Fruit fly (Drosophila melanogaster) whole organism, prepupa: ENCODE data around the gene Tm1.

Experiments used
- Blimp-1 ChIP-seq: fragments of 200-800 bp; sonication (Bioruptor generic); optimal IDR thresholded peaks from 3 replicates; lab custom pipeline; 2017; ENCODE audit warnings: missing biosample characterization, missing genetic modification characterization, mild to moderate bottlenecking, moderate library complexity, missing genetic modification reagents
- CG10631 ChIP-seq: fragments of 200-800 bp; sonication (Bioruptor generic); optimal IDR thresholded peaks from 2 replicates; lab custom pipeline; 2016; ENCODE audit warnings: missing biosample characterization, missing genetic modification characterization
- CG10669 ChIP-seq: fragments of 200-800 bp; sonication (Bioruptor generic); optimal IDR thresholded peaks from 3 replicates; lab custom pipeline; 2018; ENCODE audit warnings: missing biosample characterization, mild to moderate bottlenecking, missing genetic modification characterization, moderate library complexity
- CG11294 ChIP-seq: fragments of 200-800 bp; sonication (Bioruptor generic); IDR thresholded peaks from 2 replicates; pipeline ENCODE4 v1.3.6; 2022; ENCODE audit warnings: missing biosample characterization, missing genetic modification characterization
- CG11762 ChIP-seq: fragments of 200-800 bp; sonication (Bioruptor generic); optimal IDR thresholded peaks from 3 replicates; lab custom pipeline; 2016; ENCODE audit warnings: missing biosample characterization, missing genetic modification characterization; ENCODE audit not compliant: insufficient read depth
- CG11902 ChIP-seq: fragments of 200-800 bp; sonication (Bioruptor generic); optimal IDR thresholded peaks from 3 replicates; lab custom pipeline; 2016; ENCODE audit warnings: missing biosample characterization, missing genetic modification characterization
- CG15336 ChIP-seq: fragments of 200-800 bp; sonication (Bioruptor generic); IDR thresholded peaks from 2 replicates; pipeline ENCODE4 v1.3.6; 2022; ENCODE audit warnings: missing biosample characterization, missing genetic modification characterization
- CG3032 ChIP-seq: fragments of 200-800 bp; optimal IDR thresholded peaks from 2 replicates; lab custom pipeline; 2019; ENCODE audit warnings: missing biosample characterization, mild to moderate bottlenecking, missing genetic modification characterization, moderate library complexity
- CG31627 ChIP-seq: fragments of 200-800 bp; sonication (Bioruptor generic); optimal IDR thresholded peaks from 3 replicates; lab custom pipeline; 2016; ENCODE audit warnings: missing biosample characterization, missing genetic modification characterization
- CG32006 ChIP-seq: fragments of 200-800 bp; sonication (Bioruptor generic); optimal IDR thresholded peaks from 3 replicates; lab custom pipeline; 2017; ENCODE audit warnings: missing biosample characterization, mild to moderate bottlenecking, missing genetic modification characterization
- CG34406 ChIP-seq: fragments of 200-800 bp; sonication (Bioruptor generic); optimal IDR thresholded peaks from 3 replicates; lab custom pipeline; 2016; ENCODE audit warnings: missing biosample characterization, missing genetic modification characterization
- CG3919 ChIP-seq: fragments of 200-800 bp; sonication (Bioruptor generic); optimal IDR thresholded peaks from 3 replicates; lab custom pipeline; 2016; ENCODE audit warnings: missing biosample characterization, missing genetic modification characterization
- CG4318 ChIP-seq: fragments of 200-800 bp; sonication (Bioruptor generic); optimal IDR thresholded peaks from 3 replicates; lab custom pipeline; 2017; ENCODE audit warnings: missing biosample characterization, mild to moderate bottlenecking, missing genetic modification characterization
- CG6276 ChIP-seq: fragments of 200-800 bp; sonication (Bioruptor generic); optimal IDR thresholded peaks from 2 replicates; lab custom pipeline; 2017; ENCODE audit warnings: missing biosample characterization, mild to moderate bottlenecking, missing genetic modification characterization
- CG6792 ChIP-seq: fragments of 200-800 bp; sonication (Bioruptor generic); optimal IDR thresholded peaks from 3 replicates; lab custom pipeline; 2016; ENCODE audit warnings: missing biosample characterization, missing genetic modification characterization
- CG6808 ChIP-seq: fragments of 200-800 bp; sonication (Bioruptor generic); optimal IDR thresholded peaks from 3 replicates; lab custom pipeline; 2017; ENCODE audit warnings: missing biosample characterization, missing genetic modification characterization, mild to moderate bottlenecking, moderate library complexity, missing genetic modification reagents
- CG6854 ChIP-seq: fragments of 200-800 bp; sonication (Bioruptor generic); optimal IDR thresholded peaks from 2 replicates; lab custom pipeline; 2017; ENCODE audit warnings: missing biosample characterization, mild to moderate bottlenecking, missing genetic modification characterization
- CG8119 ChIP-seq: fragments of 200-800 bp; sonication (Bioruptor generic); IDR thresholded peaks from 3 replicates; pipeline ENCODE4 v1.3.6; 2022; ENCODE audit warnings: missing biosample characterization, missing genetic modification characterization
- CG8319 ChIP-seq: fragments of 200-800 bp; sonication (Bioruptor generic); optimal IDR thresholded peaks from 3 replicates; lab custom pipeline; 2016; ENCODE audit warnings: missing biosample characterization, missing genetic modification characterization
- CG9139 ChIP-seq: fragments of 200-800 bp; sonication (Bioruptor generic); optimal IDR thresholded peaks from 3 replicates; lab custom pipeline; 2017; ENCODE audit warnings: missing biosample characterization, mild to moderate bottlenecking, missing genetic modification characterization
- Eip78C ChIP-seq: fragments of 200-800 bp; sonication (Bioruptor generic); peaks from one replicate; lab custom pipeline; 2016; ENCODE audit warnings: missing biosample characterization, missing genetic modification characterization
- Eip93F ChIP-seq: fragments of 200-800 bp; sonication (Bioruptor generic); optimal IDR thresholded peaks from 2 replicates; lab custom pipeline; 2016; ENCODE audit warnings: missing biosample characterization, mild to moderate bottlenecking, missing genetic modification characterization
- Ets96B ChIP-seq: fragments of 200-800 bp; optimal IDR thresholded peaks from 2 replicates; lab custom pipeline; 2019; ENCODE audit warnings: missing biosample characterization, mild to moderate bottlenecking, missing genetic modification characterization, moderate library complexity
- Hr38 ChIP-seq: sonication (Bioruptor generic); optimal IDR thresholded peaks from 2 replicates; lab custom pipeline; 2016; ENCODE audit warnings: missing biosample characterization, missing genetic modification characterization
- Hr39 ChIP-seq: fragments of 200-800 bp; sonication (Bioruptor generic); optimal IDR thresholded peaks from 2 replicates; lab custom pipeline; 2016; ENCODE audit warnings: missing biosample characterization, missing genetic modification characterization
- Hr4 ChIP-seq: fragments of 200-800 bp; sonication (Bioruptor generic); optimal IDR thresholded peaks from 3 replicates; lab custom pipeline; 2016; ENCODE audit warnings: missing biosample characterization, missing genetic modification characterization
- OdsH ChIP-seq: fragments of 200-800 bp; sonication (Bioruptor generic); optimal IDR thresholded peaks from 3 replicates; lab custom pipeline; 2016; ENCODE audit warnings: missing biosample characterization, missing genetic modification characterization
- Smox ChIP-seq: fragments of 200-800 bp; sonication (Bioruptor generic); optimal IDR thresholded peaks from 3 replicates; lab custom pipeline; 2016; ENCODE audit warnings: missing biosample characterization, missing genetic modification characterization
- Sox102F ChIP-seq: fragments of 200-800 bp; sonication (Bioruptor generic); optimal IDR thresholded peaks from 2 replicates; lab custom pipeline; 2016; ENCODE audit warnings: missing biosample characterization, mild to moderate bottlenecking, missing genetic modification characterization
- Sox15 ChIP-seq: fragments of 200-800 bp; sonication (Bioruptor generic); optimal IDR thresholded peaks from 3 replicates; lab custom pipeline; 2016; ENCODE audit warnings: missing biosample characterization, missing genetic modification characterization
- achi ChIP-seq: fragments of 200-800 bp; sonication (Bioruptor generic); optimal IDR thresholded peaks from 3 replicates; lab custom pipeline; 2016; ENCODE audit warnings: missing biosample characterization, missing genetic modification characterization
- acj6 ChIP-seq: fragments of 200-800 bp; sonication (Bioruptor generic); optimal IDR thresholded peaks from 3 replicates; lab custom pipeline; 2016; ENCODE audit warnings: missing biosample characterization, missing genetic modification characterization
- cyc ChIP-seq: fragments of 200-800 bp; sonication (Bioruptor generic); optimal IDR thresholded peaks from 3 replicates; lab custom pipeline; 2016; ENCODE audit warnings: missing biosample characterization, missing genetic modification characterization
- dac ChIP-seq: fragments of 200-800 bp; sonication (Bioruptor generic); optimal IDR thresholded peaks from 2 replicates; lab custom pipeline; 2017; ENCODE audit warnings: missing biosample characterization, mild to moderate bottlenecking, missing genetic modification characterization
- dsx ChIP-seq: fragments of 200-800 bp; optimal IDR thresholded peaks from 3 replicates; lab custom pipeline; 2019; ENCODE audit warnings: missing biosample characterization, mild to moderate bottlenecking, missing genetic modification characterization, moderate library complexity; ENCODE audit not compliant: poor library complexity, severe bottlenecking
- eg ChIP-seq: fragments of 200-800 bp; sonication (Bioruptor generic); IDR thresholded peaks from 3 replicates; pipeline ENCODE4 v1.3.6; 2022; ENCODE audit warnings: missing biosample characterization, missing genetic modification characterization
- esn ChIP-seq: fragments of 200-800 bp; sonication (Bioruptor generic); optimal IDR thresholded peaks from 2 replicates; lab custom pipeline; 2016; ENCODE audit warnings: missing biosample characterization, mild to moderate bottlenecking, missing genetic modification characterization, moderate library complexity
- fd85E ChIP-seq: fragments of 200-800 bp; sonication (Bioruptor generic); optimal IDR thresholded peaks from 3 replicates; lab custom pipeline; 2016; ENCODE audit warnings: missing biosample characterization, missing genetic modification characterization
- fkh ChIP-seq: fragments of 200-800 bp; sonication (Bioruptor generic); optimal IDR thresholded peaks from 3 replicates; lab custom pipeline; 2017; ENCODE audit warnings: missing biosample characterization, mild to moderate bottlenecking, missing genetic modification characterization, moderate library complexity
- lz ChIP-seq: fragments of 200-800 bp; sonication (Bioruptor generic); optimal IDR thresholded peaks from 3 replicates; lab custom pipeline; 2016; ENCODE audit warnings: missing biosample characterization, missing genetic modification characterization
- net ChIP-seq: fragments of 200-800 bp; sonication (Bioruptor generic); optimal IDR thresholded peaks from 3 replicates; lab custom pipeline; 2016; ENCODE audit warnings: missing biosample characterization, missing genetic modification characterization
- pdm3 ChIP-seq: fragments of 200-800 bp; sonication (Bioruptor generic); optimal IDR thresholded peaks from 3 replicates; lab custom pipeline; 2016; ENCODE audit warnings: missing biosample characterization, missing genetic modification characterization
- salr ChIP-seq, 2 experiments: fragments of 200-800 bp; sonication (Bioruptor generic); optimal IDR thresholded peaks; 3 replicates each; lab custom pipeline; 2016 to 2018; ENCODE audit warnings: missing biosample characterization in 2 of 2, missing genetic modification characterization in 2 of 2, mild to moderate bottlenecking in 1 of 2
- spab ChIP-seq: fragments of 200-800 bp; sonication (Bioruptor generic); optimal IDR thresholded peaks from 2 replicates; lab custom pipeline; 2017; ENCODE audit warnings: missing biosample characterization, mild to moderate bottlenecking, missing genetic modification characterization, missing genetic modification reagents
- ss ChIP-seq, 2 experiments: fragments of 200-800 bp; sonication (Bioruptor generic); optimal IDR thresholded peaks; 2 replicates in 1 of 2; 3 replicates in 1 of 2; lab custom pipeline; 2017 to 2018; ENCODE audit warnings: mild to moderate bottlenecking in 2 of 2, missing biosample characterization in 2 of 2, missing genetic modification characterization in 2 of 2, moderate library complexity in 1 of 2
- svp ChIP-seq: fragments of 200-800 bp; sonication (Bioruptor generic); peaks from one replicate; lab custom pipeline; 2016; ENCODE audit warnings: missing biosample characterization, missing genetic modification characterization
- vri ChIP-seq: fragments of 200-800 bp; sonication (Bioruptor generic); optimal IDR thresholded peaks from 3 replicates; lab custom pipeline; 2016; ENCODE audit warnings: missing biosample characterization, mild to moderate bottlenecking, missing genetic modification characterization

The Tm1 gene

dm6 chr3R:15275158-15275623 lies 2.8 kb upstream of the Tm1 start, which contains the start of the genes Cp190 and CG4338 (continued):
- TF ChIP-seq lz (GFP tag; lab: Kevin White, UChicago) (peak; percentile 97), vri (GFP tag; lab: Kevin White, UChicago) (peak; percentile 93), dac (peak; percentile 89), Blimp-1 (GFP tag; lab: Kevin White, UChicago) (peak; percentile 93), Sox15 (GFP tag; lab: Kevin White, UChicago) (peak; percentile 96), Ets96B (tag; lab: Kevin White, UChicago) (peak; percentile 98), Smox (GFP tag; lab: Kevin White, UChicago) (peak; percentile 97), CG15336 (GFP tag; lab: Robert Waterston, UW) (peak; percentile 98), Hr39 (GFP tag; lab: Kevin White, UChicago) (peak; percentile 93), net (GFP tag; lab: Kevin White, UChicago) (peak; percentile 96), Eip93F (GFP tag; lab: Kevin White, UChicago) (no peak), Eip78C (peak; percentile 99), spab (GFP tag; lab: Kevin White, UChicago) (peak; percentile 94), Sox102F (GFP tag; lab: Kevin White, UChicago) (peak; percentile 79), CG3919 (peak; percentile 98), CG6276 (GFP tag; lab: Kevin White, UChicago) (no peak), CG8319 (peak; percentile 95), CG11762 (peak; percentile 93), CG32006 (peak; percentile 98), CG6808 (peak; percentile 98), CG10631 (GFP tag; lab: Kevin White, UChicago) (no peak), OdsH (GFP tag; lab: Kevin White, UChicago) (peak; percentile 98), dsx (peak; percentile 97), eg (GFP tag; lab: Robert Waterston, UW) (peak; percentile 97), fkh (GFP tag; lab: Kevin White, UChicago) (no peak), CG31627 (peak; percentile 97), CG10669 (GFP tag; lab: Kevin White, UChicago) (peak; percentile 98), svp (GFP tag; lab: Kevin White, UChicago) (peak; percentile 99), CG6792 (GFP tag; lab: Kevin White, UChicago) (peak; percentile 96), Hr4 (peak; percentile 98), CG9139 (no peak), pdm3 (GFP tag; lab: Kevin White, UChicago) (peak; percentile 97), salr (GFP tag; optimal IDR thresholded peaks at IDR 0.05; lab: Kevin White, UChicago) (peak; percentile 28 to 92), CG6854 (peak; percentile 94), CG11902 (peak; percentile 95), cyc (GFP tag; lab: Kevin White, UChicago) (peak; percentile 97), achi (GFP tag; lab: Kevin White, UChicago) (peak; percentile 98), CG11294 (GFP tag; lab: Robert Waterston, UW) (peak; percentile 95)

DNA sequence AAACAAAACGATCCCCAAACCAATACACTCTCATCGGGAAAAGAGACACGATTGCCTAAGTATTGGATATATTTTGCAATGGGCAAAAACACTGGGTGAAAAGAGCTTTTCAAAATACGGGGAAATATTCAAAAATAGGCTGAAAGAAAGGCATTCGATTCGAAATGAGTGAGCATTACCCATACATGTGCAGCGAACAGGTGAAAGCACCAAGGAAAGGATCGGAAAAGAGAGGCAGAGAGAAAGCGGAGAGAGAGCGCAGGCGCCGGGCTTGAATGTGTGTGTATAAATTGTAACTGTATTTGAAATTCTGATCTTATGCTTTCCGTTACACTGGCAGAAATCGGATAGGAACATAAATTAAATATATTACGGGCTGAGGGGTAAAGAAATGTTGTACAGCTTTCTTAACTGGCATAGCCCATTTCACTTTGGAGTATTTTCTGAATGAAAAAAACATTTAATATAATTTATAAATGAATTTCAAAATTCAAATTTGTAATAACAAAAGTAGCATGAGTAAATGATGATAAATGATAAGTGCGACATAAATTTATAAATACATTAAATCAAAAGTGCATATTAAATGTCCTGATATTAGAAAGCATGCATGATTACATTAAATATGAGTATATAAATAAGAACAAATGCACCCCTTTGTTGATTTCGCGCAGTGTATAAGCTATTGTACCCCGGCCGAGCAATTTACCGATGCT lies 2.8 kb downstream of the Tm1 start:
- TF ChIP-seq salr (GFP tag; optimal IDR thresholded peaks at IDR 0.05; lab: Kevin White, UChicago), result peak in 1 of 2 experiments; percentile 78
- TF ChIP-seq pdm3 (GFP tag; lab: Kevin White, UChicago), result peak; percentile 67
- peak; percentile 73 for TF ChIP-seq Smox (GFP tag; lab: Kevin White, UChicago)
- TF ChIP-seq CG6808, result peak; percentile 17
- peak; percentile 7 for TF ChIP-seq dac
- peak; percentile 48 for TF ChIP-seq Hr39 (GFP tag; lab: Kevin White, UChicago)
- peak; percentile 87 for TF ChIP-seq esn (GFP tag; lab: Kevin White, UChicago)
- TF ChIP-seq Hr38, result no peak
- TF ChIP-seq CG34406 (GFP tag; lab: Kevin White, UChicago), result peak; percentile 76
- peak; percentile 67 for TF ChIP-seq CG6276 (GFP tag; lab: Kevin White, UChicago)
- peak; percentile 4 to 33 for TF ChIP-seq ss (GFP tag; optimal IDR thresholded peaks at IDR 0.05; lab: Kevin White, UChicago)
- peak; percentile 69 for TF ChIP-seq CG10631 (GFP tag; lab: Kevin White, UChicago)
- peak; percentile 18 for TF ChIP-seq CG3032 (tag; lab: Kevin White, UChicago)
- peak; percentile 9 for TF ChIP-seq Ets96B (tag; lab: Kevin White, UChicago)
- peak; percentile 78 for TF ChIP-seq acj6 (GFP tag; lab: Kevin White, UChicago)
- no peak for TF ChIP-seq fd85E (GFP tag; lab: Kevin White, UChicago)
- TF ChIP-seq Hr4, result peak; percentile 67
- no peak for TF ChIP-seq CG10669 (GFP tag; lab: Kevin White, UChicago)
- peak; percentile 63 for TF ChIP-seq achi (GFP tag; lab: Kevin White, UChicago)
- TF ChIP-seq CG15336 (GFP tag; lab: Robert Waterston, UW), result peak; percentile 54; the same call in 1 of the 2 replicates
- peak; percentile 58 for TF ChIP-seq CG8119 (GFP tag; lab: Robert Waterston, UW)
- TF ChIP-seq CG8319, result peak; percentile 54
- peak; percentile 33 for TF ChIP-seq CG4318
- TF ChIP-seq CG9139, result no peak
- TF ChIP-seq CG31627, result peak; percentile 48
- peak; percentile 4 for TF ChIP-seq spab (GFP tag; lab: Kevin White, UChicago)
